Fruit fly (Drosophila melanogaster): Measurements from ENCODE around the gene Cpr78Ca.

Cpr78Ca gene

dm6 chr3L:21283795-21284194 lies 8.8 kb downstream of the Cpr78Ca start:
- no peak for TF ChIP-seq CG8632 (GFP tag; optimal IDR thresholded peaks at IDR 0.05)

DNA sequence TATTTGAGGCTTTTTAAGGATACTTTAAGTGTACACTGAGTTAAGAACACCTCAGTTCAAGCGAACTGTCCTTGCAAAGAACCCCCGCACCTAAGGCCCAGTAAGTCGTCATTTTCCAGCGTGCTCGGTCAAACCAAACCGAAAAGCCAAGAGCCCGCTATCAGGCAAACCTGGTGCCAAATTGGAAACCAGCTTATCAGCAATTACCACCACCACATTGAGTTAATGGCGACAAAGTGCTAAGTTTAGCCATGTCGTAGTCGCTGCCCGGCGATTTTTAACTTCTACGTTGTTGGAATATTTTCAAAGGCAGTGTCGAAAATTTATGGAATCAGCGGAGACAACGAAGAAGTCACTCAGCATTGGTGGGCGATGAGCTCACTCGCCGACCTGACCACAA lies 9.9 kb downstream of the Cpr78Ca start:
- no peak for TF ChIP-seq CG1621 (tag; optimal IDR thresholded peaks at IDR 0.05)
- TF ChIP-seq vri (GFP tag; optimal IDR thresholded peaks at IDR 0.05) = peak; percentile 33
- TF ChIP-seq Eip93F (GFP tag; optimal IDR thresholded peaks at IDR 0.05) = peak; percentile 76
- no peak for TF ChIP-seq dac (GFP tag; optimal IDR thresholded peaks at IDR 0.05)

- TF ChIP-seq Eip78C (GFP tag) = peak; percentile 34
- no peak for TF ChIP-seq Smox (GFP tag; optimal IDR thresholded peaks at IDR 0.05)
- no peak for TF ChIP-seq Sox102F (GFP tag; optimal IDR thresholded peaks at IDR 0.05)
- no peak for TF ChIP-seq CG11294 (GFP tag; IDR thresholded peaks at IDR 0.05)
- TF ChIP-seq fkh (GFP tag; optimal IDR thresholded peaks at IDR 0.05) = no peak
- TF ChIP-seq Blimp-1 (GFP tag; optimal IDR thresholded peaks at IDR 0.05) = no peak
- no peak for TF ChIP-seq Lpt (GFP tag; optimal IDR thresholded peaks at IDR 0.05)
- no peak for TF ChIP-seq salr (GFP tag; optimal IDR thresholded peaks at IDR 0.05)
- TF ChIP-seq CG6276 (GFP tag; optimal IDR thresholded peaks at IDR 0.05) = no peak
- TF ChIP-seq CG32006 (GFP tag; optimal IDR thresholded peaks at IDR 0.05) = no peak
- no peak for TF ChIP-seq net (GFP tag; optimal IDR thresholded peaks at IDR 0.05)
- no peak for TF ChIP-seq CG10631 (GFP tag; optimal IDR thresholded peaks at IDR 0.05)
- no peak for TF ChIP-seq pdm3 (GFP tag; optimal IDR thresholded peaks at IDR 0.05)
- no peak for TF ChIP-seq dsx (GFP tag; optimal IDR thresholded peaks at IDR 0.05; ENCODE audit: poor library complexity, severe bottlenecking)
- peak; percentile 75 for TF ChIP-seq svp (GFP tag)
Measured at dm6 chr3L:21281706-21282105, 10.9 kb downstream of the Cpr78Ca start.

DNA sequence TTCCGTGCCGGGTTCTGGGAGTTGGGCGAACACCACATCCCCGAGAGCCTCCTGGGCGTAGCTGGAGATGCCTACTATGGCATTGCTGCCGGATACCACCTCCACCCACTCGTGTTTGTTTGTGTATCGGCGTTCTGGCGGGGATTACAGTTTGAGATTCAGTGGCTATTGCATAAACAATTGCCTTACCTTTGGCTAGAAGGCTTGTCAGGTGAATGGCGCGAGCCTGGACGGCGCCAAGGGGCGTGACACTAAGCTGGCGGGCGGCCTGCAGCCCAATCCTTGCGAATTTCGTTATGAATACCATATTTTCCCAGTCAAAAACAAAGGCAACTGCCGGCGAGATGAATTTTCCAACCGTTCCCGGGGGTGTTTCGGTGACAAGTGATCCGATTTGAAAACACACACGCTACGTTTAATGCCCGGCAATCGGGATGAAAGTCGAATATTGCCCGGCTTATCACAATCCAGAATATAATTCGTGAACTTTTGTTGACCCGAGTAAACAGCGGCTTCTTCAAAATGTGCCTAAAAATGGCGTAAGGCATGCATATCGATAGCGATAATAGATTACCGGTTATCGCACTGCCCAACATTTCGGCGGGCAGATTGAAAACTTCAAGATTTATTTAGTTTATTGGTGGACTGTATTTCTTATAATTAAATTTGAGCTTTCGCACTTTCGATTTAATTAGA lies 11.5 kb downstream of the Cpr78Ca start, which contains the start of gene ppl:
Gene ppl, minus strand, starts transcription at position 511 of the 696 bp plus-strand sequence.
- TF ChIP-seq Blimp-1 (GFP tag; optimal IDR thresholded peaks at IDR 0.05) (no peak), CG16779 (tag; optimal IDR thresholded peaks at IDR 0.05) (no peak), fkh (GFP tag; optimal IDR thresholded peaks at IDR 0.05) (peak; percentile 96), svp (GFP tag) (peak; percentile 100), Met (GFP tag; optimal IDR thresholded peaks at IDR 0.05) (peak; percentile 15), Eip78C (GFP tag) (peak; percentile 11), Sox102F (GFP tag; optimal IDR thresholded peaks at IDR 0.05) (peak; percentile 1), vri (GFP tag; optimal IDR thresholded peaks at IDR 0.05) (peak; percentile 31)

DNA sequence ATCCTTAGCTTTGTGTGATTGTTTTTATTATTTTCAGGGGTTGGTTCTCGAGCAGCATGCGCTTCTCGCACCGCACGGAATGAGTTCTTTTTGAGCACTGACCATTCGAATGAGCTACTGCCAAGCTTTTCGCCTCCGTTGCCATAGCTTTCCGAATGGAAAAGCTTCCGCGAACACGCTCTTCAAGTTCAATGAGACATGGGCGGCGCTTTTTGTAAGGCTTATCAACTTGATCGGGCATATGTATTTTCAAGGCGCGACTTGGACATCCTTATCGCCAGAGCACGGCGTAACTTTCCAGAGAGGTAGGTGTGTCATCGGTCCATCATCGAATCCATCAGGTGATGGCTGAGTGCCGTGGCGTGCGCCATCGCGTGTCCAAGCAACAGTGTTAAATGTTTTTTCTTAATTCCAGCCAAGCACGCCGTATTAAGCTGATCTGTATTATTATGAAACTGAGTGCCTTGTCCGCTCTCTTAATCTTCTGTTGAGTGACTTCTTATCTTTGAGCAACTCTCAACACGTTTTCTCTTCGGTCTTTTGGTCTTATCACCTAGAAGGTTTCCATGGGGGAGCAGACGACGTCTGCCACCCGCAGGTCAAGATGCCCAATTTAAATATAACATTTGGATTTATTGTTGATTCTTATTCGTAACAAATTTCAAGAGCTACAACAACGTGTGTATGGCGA lies 12.6 kb downstream of the Cpr78Ca start, which contains the start of gene AcCoAS:
Gene AcCoAS, minus strand, starts transcription at position 368 of the 691 bp plus-strand sequence.
- TF ChIP-seq CG6808 (GFP tag; optimal IDR thresholded peaks at IDR 0.05) (no peak), OdsH (GFP tag; optimal IDR thresholded peaks at IDR 0.05) (peak; percentile 24), CG11902 (GFP tag; optimal IDR thresholded peaks at IDR 0.05) (no peak), CG10631 (GFP tag; optimal IDR thresholded peaks at IDR 0.05) (no peak), CG8632 (GFP tag; optimal IDR thresholded peaks at IDR 0.05) (peak; percentile 52), Eip75B (GFP tag; optimal IDR thresholded peaks at IDR 0.05) (peak; percentile 42), pdm3 (GFP tag; optimal IDR thresholded peaks at IDR 0.05) (peak; percentile 40), CG34406 (GFP tag; optimal IDR thresholded peaks at IDR 0.05) (peak; percentile 21), CG6163 (GFP tag; IDR thresholded peaks at IDR 0.05) (no peak; the same call in 2 of the 3 replicates), Hr38 (GFP tag; optimal IDR thresholded peaks at IDR 0.05) (no peak), Met (GFP tag; optimal IDR thresholded peaks at IDR 0.05) (peak; percentile 45), Ets96B (tag; optimal IDR thresholded peaks at IDR 0.05) (peak; percentile 12), Hr39 (GFP tag; optimal IDR thresholded peaks at IDR 0.05) (peak; percentile 22), CG6276 (GFP tag; optimal IDR thresholded peaks at IDR 0.05) (no peak), acj6 (GFP tag; optimal IDR thresholded peaks at IDR 0.05) (peak; percentile 49), Smox (GFP tag; optimal IDR thresholded peaks at IDR 0.05) (peak; percentile 41), cyc (GFP tag; optimal IDR thresholded peaks at IDR 0.05) (peak; percentile 41), CG1621 (tag; optimal IDR thresholded peaks at IDR 0.05) (peak; percentile 21), CG32006 (GFP tag; optimal IDR thresholded peaks at IDR 0.05) (peak; percentile 1), topi (GFP tag; optimal IDR thresholded peaks at IDR 0.05) (peak; percentile 50), CG6792 (GFP tag; optimal IDR thresholded peaks at IDR 0.05) (peak; percentile 54), CG8319 (GFP tag; optimal IDR thresholded peaks at IDR 0.05) (peak; percentile 33), fd85E (GFP tag; optimal IDR thresholded peaks at IDR 0.05) (no peak), fd59A (GFP tag; optimal IDR thresholded peaks at IDR 0.05) (no peak), Sox15 (GFP tag; optimal IDR thresholded peaks at IDR 0.05) (no peak), CG31627 (GFP tag; optimal IDR thresholded peaks at IDR 0.05) (peak; percentile 29), Eip78C (GFP tag) (peak; percentile 95), Sox102F (GFP tag; optimal IDR thresholded peaks at IDR 0.05) (peak; percentile 52), Blimp-1 (GFP tag; optimal IDR thresholded peaks at IDR 0.05) (no peak)

Data from whole organism, prepupa.